Fruit fly (Drosophila melanogaster) whole organism, prepupa: Measurements from ENCODE around the gene Ets97D.

Source experiments
- Blimp-1 ChIP-seq: fragments of 200-800 bp; sonication (Bioruptor generic); optimal IDR thresholded peaks from 3 replicates; lab custom pipeline; 2017; ENCODE audit warnings: missing biosample characterization, missing genetic modification characterization, mild to moderate bottlenecking, moderate library complexity, missing genetic modification reagents
- CG32006 ChIP-seq: fragments of 200-800 bp; sonication (Bioruptor generic); optimal IDR thresholded peaks from 3 replicates; lab custom pipeline; 2017; ENCODE audit warnings: missing biosample characterization, mild to moderate bottlenecking, missing genetic modification characterization
- CG6163 ChIP-seq: fragments of 200-800 bp; sonication (Bioruptor generic); IDR thresholded peaks from 3 replicates; pipeline ENCODE4 v1.3.6; 2022; ENCODE audit warnings: missing biosample characterization, missing genetic modification characterization
- CG6792 ChIP-seq: fragments of 200-800 bp; sonication (Bioruptor generic); optimal IDR thresholded peaks from 3 replicates; lab custom pipeline; 2016; ENCODE audit warnings: missing biosample characterization, missing genetic modification characterization
- CG6808 ChIP-seq: fragments of 200-800 bp; sonication (Bioruptor generic); optimal IDR thresholded peaks from 3 replicates; lab custom pipeline; 2017; ENCODE audit warnings: missing biosample characterization, missing genetic modification characterization, mild to moderate bottlenecking, moderate library complexity, missing genetic modification reagents
- Eip75B ChIP-seq: fragments of 200-800 bp; sonication (Bioruptor generic); optimal IDR thresholded peaks from 3 replicates; lab custom pipeline; 2016; ENCODE audit warnings: missing biosample characterization, missing genetic modification characterization
- Gug ChIP-seq: fragments of 200-800 bp; sonication (Bioruptor generic); IDR thresholded peaks from 2 replicates; pipeline ENCODE4 v1.3.6; 2022; ENCODE audit warnings: missing biosample characterization, missing genetic modification characterization
- Sox14 ChIP-seq: fragments of 200-800 bp; sonication (Bioruptor generic); optimal IDR thresholded peaks from 3 replicates; lab custom pipeline; 2016; ENCODE audit warnings: missing biosample characterization, missing genetic modification characterization
- dsx ChIP-seq: fragments of 200-800 bp; optimal IDR thresholded peaks from 3 replicates; lab custom pipeline; 2019; ENCODE audit warnings: missing biosample characterization, mild to moderate bottlenecking, missing genetic modification characterization, moderate library complexity; ENCODE audit not compliant: poor library complexity, severe bottlenecking
- esn ChIP-seq: fragments of 200-800 bp; sonication (Bioruptor generic); optimal IDR thresholded peaks from 2 replicates; lab custom pipeline; 2016; ENCODE audit warnings: missing biosample characterization, mild to moderate bottlenecking, missing genetic modification characterization, moderate library complexity
- spab ChIP-seq: fragments of 200-800 bp; sonication (Bioruptor generic); optimal IDR thresholded peaks from 2 replicates; lab custom pipeline; 2017; ENCODE audit warnings: missing biosample characterization, mild to moderate bottlenecking, missing genetic modification characterization, missing genetic modification reagents
- topi ChIP-seq: fragments of 200-800 bp; sonication (Bioruptor generic); optimal IDR thresholded peaks from 3 replicates; lab custom pipeline; 2016; ENCODE audit warnings: missing biosample characterization, missing genetic modification characterization

DNA sequence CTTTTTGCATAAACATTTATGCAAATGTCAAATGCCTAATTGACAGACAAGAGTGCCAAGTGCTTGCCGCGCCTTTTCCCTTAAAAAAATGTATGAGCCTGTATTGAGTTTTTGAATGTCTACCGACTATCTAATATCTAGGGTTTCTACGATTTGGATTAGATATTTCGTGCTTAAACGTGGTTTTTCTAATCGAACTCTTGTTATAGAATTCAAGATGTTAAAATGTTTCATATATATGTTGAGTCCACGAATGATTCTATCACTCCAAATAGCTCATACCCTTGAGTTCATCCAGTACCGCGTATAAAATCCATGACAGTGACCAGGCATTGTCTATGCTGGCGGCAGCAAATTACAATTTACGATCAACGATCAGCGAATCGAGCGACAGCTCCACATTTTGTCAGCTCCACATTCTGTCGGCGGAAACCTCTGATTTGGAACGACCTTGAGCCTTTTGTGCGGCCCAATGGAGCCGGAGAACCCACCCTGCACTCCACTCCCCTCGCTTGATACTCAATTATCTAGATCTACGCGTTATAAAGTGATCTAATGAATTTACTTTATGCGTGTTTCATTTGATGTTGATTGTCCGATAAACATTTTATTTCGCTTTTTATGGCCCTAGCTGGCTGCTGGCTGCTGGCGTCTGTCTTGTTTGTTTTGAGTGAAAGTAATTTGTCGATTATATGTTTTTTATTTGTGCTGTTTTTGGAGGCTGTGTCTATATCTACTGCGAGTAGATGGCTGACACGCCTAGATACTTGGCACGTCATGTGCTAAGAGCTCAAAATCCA lies 5.8 kb downstream of the Ets97D start:
- TF ChIP-seq Blimp-1 (GFP tag; lab: Kevin White, UChicago) (no peak), esn (GFP tag; lab: Kevin White, UChicago) (no peak), Eip75B (GFP tag; lab: Kevin White, UChicago) (no peak), Sox14 (no peak), Gug (no peak), dsx (GFP tag; lab: Kevin White, UChicago) (no peak), topi (GFP tag; lab: Kevin White, UChicago) (no peak), CG6808 (GFP tag; lab: Kevin White, UChicago) (no peak), CG6163 (GFP tag; lab: Robert Waterston, UW) (peak; percentile 22; the same call in 1 of the 3 replicates), CG6792 (GFP tag; lab: Kevin White, UChicago) (no peak), spab (GFP tag; lab: Kevin White, UChicago) (no peak), CG32006 (GFP tag; lab: Kevin White, UChicago) (no peak)
